Worm (Caenorhabditis elegans): ENCODE measurements around the gene zyg-12.
"Not testable (repeated sequence)": the region's sequence is repeated elsewhere in the genome, so short reads cannot be mapped to it uniquely, and the experiment has no call there.

The zyg-12 gene

ce11 chrII:4949380-4949950 lies at the start of gene zyg-12, which contains the start of gene try-1:
TSS of gene zyg-12 (plus strand) at chrII:4949900.
TSS of gene try-1 (minus strand) at chrII:4949527.
- TF ChIP-seq hmg-4 (GFP tag; optimal IDR thresholded peaks at IDR 0.05), result no peak
- TF ChIP-seq B0310.2 (tag; optimal IDR thresholded peaks at IDR 0.05), result no peak
- no peak for TF ChIP-seq ets-7 (tag; optimal IDR thresholded peaks at IDR 0.05)
- TF ChIP-seq tbx-37 (GFP tag; conservative IDR thresholded peaks at IDR 0.05), result no peak
- TF ChIP-seq tra-4 (tag; optimal IDR thresholded peaks at IDR 0.05), result no peak
- no peak for TF ChIP-seq ceh-13 (GFP tag; optimal IDR thresholded peaks at IDR 0.05)
- no peak for TF ChIP-seq pes-1 (GFP tag; IDR thresholded peaks at IDR 0.05)
- TF ChIP-seq hmbx-1 (tag; optimal IDR thresholded peaks at IDR 0.05), result no peak
- TF ChIP-seq hnd-1 (tag; optimal IDR thresholded peaks at IDR 0.05), result no peak
- TF ChIP-seq flt-1 (GFP tag; IDR thresholded peaks at IDR 0.05), result no peak
- no peak for TF ChIP-seq sea-1 (GFP tag; conservative IDR thresholded peaks at IDR 0.05)

- TF ChIP-seq flt-1 (GFP tag; IDR thresholded peaks at IDR 0.05), result no peak
- no peak for TF ChIP-seq hnd-1 (tag; optimal IDR thresholded peaks at IDR 0.05)
- TF ChIP-seq B0310.2 (tag; optimal IDR thresholded peaks at IDR 0.05), result no peak
- no peak for TF ChIP-seq hmbx-1 (tag; optimal IDR thresholded peaks at IDR 0.05)
Measured at ce11 chrII:4902035-4902434, 47.7 kb upstream of the zyg-12 start, which contains the start of gene R05F9.9. TSS of gene R05F9.9 (minus strand) at chrII:4902100.

ce11 chrII:4903696-4904095 lies 46.0 kb upstream of the zyg-12 start, which contains the start of gene sgt-1:
TSS of gene sgt-1 (minus strand) at chrII:4903796.
- not testable (repeated sequence) for TF ChIP-seq flt-1 (GFP tag; IDR thresholded peaks at IDR 0.05); aly-1 (tag; optimal IDR thresholded peaks at IDR 0.05); tbx-11 (GFP tag; IDR thresholded peaks at IDR 0.05)

- no peak for TF ChIP-seq ama-1 (optimal IDR thresholded peaks at IDR 0.05)
- TF ChIP-seq F13C5.2 (tag; optimal IDR thresholded peaks at IDR 0.05), result peak; percentile 3
- no peak for TF ChIP-seq hnd-1 (tag; optimal IDR thresholded peaks at IDR 0.05)
- TF ChIP-seq ceh-13 (GFP tag; optimal IDR thresholded peaks at IDR 0.05), result no peak
Measured at ce11 chrII:4904277-4904676, 45.4 kb upstream of the zyg-12 start.

ce11 chrII:4904778-4905177 lies 44.9 kb upstream of the zyg-12 start, which contains the start of gene btbd-10:
TSS of gene btbd-10 (plus strand) at chrII:4905008.
- TF ChIP-seq pes-1 (GFP tag; IDR thresholded peaks at IDR 0.05), result no peak
- no peak for TF ChIP-seq B0310.2 (tag; optimal IDR thresholded peaks at IDR 0.05)
- TF ChIP-seq scrt-1 (GFP tag; IDR thresholded peaks at IDR 0.05), result no peak
- TF ChIP-seq sea-1 (GFP tag; conservative IDR thresholded peaks at IDR 0.05), result no peak
- TF ChIP-seq tbx-37 (GFP tag; conservative IDR thresholded peaks at IDR 0.05), result no peak
- no peak for TF ChIP-seq F13C5.2 (tag; optimal IDR thresholded peaks at IDR 0.05)
- TF ChIP-seq aly-1 (tag; optimal IDR thresholded peaks at IDR 0.05), result no peak
- no peak for TF ChIP-seq ets-7 (tag; optimal IDR thresholded peaks at IDR 0.05)
- TF ChIP-seq tra-4 (tag; optimal IDR thresholded peaks at IDR 0.05), result no peak
- no peak for TF ChIP-seq hmbx-1 (tag; optimal IDR thresholded peaks at IDR 0.05)

DNA sequence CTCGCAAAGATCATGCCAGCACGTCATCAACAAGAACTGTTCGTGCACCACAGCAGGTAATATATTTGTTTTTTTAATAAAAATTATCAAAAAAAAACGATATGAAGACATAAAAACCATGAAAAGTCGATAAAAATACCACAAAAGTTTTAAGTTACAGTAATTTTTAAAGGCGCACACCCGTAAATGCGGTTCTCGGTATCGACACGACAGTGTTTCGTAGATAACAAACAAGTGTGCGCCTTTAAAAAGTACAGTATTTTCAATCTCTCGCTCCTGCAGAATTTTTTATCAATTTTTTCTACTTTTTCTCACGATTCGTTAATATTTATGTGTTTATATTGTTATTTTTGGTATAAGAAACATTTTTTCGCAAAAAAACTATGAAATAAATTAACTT lies 44.4 kb upstream of the zyg-12 start:
- TF ChIP-seq B0310.2 (tag; optimal IDR thresholded peaks at IDR 0.05), result no peak
- no peak for TF ChIP-seq ceh-36 (tag; optimal IDR thresholded peaks at IDR 0.05)
- no peak for TF ChIP-seq ceh-13 (GFP tag; optimal IDR thresholded peaks at IDR 0.05)
- TF ChIP-seq aly-1 (tag; optimal IDR thresholded peaks at IDR 0.05), result no peak
- TF ChIP-seq tra-4 (tag; optimal IDR thresholded peaks at IDR 0.05), result no peak
- no peak for TF ChIP-seq scrt-1 (GFP tag; IDR thresholded peaks at IDR 0.05)
- TF ChIP-seq ama-1 (optimal IDR thresholded peaks at IDR 0.05), result no peak
- no peak for TF ChIP-seq hmbx-1 (tag; optimal IDR thresholded peaks at IDR 0.05)
- TF ChIP-seq F13C5.2 (tag; optimal IDR thresholded peaks at IDR 0.05), result no peak
- no peak for TF ChIP-seq hnd-1 (tag; optimal IDR thresholded peaks at IDR 0.05)
- TF ChIP-seq flt-1 (GFP tag; IDR thresholded peaks at IDR 0.05), result no peak
- no peak for TF ChIP-seq sea-1 (GFP tag; conservative IDR thresholded peaks at IDR 0.05)
- no peak for TF ChIP-seq ets-7 (tag; optimal IDR thresholded peaks at IDR 0.05)
- no peak for TF ChIP-seq hmg-4 (GFP tag; optimal IDR thresholded peaks at IDR 0.05)
- no peak for TF ChIP-seq tbx-11 (GFP tag; IDR thresholded peaks at IDR 0.05)
- no peak for TF ChIP-seq pes-1 (GFP tag; IDR thresholded peaks at IDR 0.05)
- no peak for TF ChIP-seq tbx-37 (GFP tag; conservative IDR thresholded peaks at IDR 0.05)

DNA sequence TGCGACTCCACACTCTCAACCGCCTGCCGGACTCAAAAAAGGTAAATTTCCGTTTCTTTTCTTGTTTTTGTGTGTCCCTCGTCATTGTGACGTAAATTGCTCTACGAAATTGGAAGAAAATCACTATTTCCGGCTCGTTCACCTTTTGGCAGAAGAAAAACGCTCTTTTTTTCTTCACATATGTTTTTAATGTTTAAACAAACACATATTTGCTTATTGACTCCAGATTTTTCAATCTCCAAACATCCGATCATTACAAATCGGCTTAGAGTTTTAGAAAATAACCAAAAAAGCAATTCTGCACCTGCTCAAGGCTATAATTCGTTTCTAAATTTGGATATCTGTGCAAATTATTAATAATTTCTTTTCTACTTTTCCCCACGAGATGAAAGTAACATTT lies 43.8 kb upstream of the zyg-12 start:
- TF ChIP-seq F13C5.2 (tag; optimal IDR thresholded peaks at IDR 0.05) (no peak), ceh-13 (GFP tag; optimal IDR thresholded peaks at IDR 0.05) (no peak), hmbx-1 (tag; optimal IDR thresholded peaks at IDR 0.05) (no peak), pes-1 (GFP tag; IDR thresholded peaks at IDR 0.05) (no peak), flt-1 (GFP tag; IDR thresholded peaks at IDR 0.05) (no peak), ama-1 (optimal IDR thresholded peaks at IDR 0.05) (no peak), ets-7 (tag; optimal IDR thresholded peaks at IDR 0.05) (no peak), tbx-37 (GFP tag; conservative IDR thresholded peaks at IDR 0.05) (no peak), tra-4 (tag; optimal IDR thresholded peaks at IDR 0.05) (no peak), aly-1 (tag; optimal IDR thresholded peaks at IDR 0.05) (no peak), ceh-36 (tag; optimal IDR thresholded peaks at IDR 0.05) (no peak), scrt-1 (GFP tag; IDR thresholded peaks at IDR 0.05) (no peak), sea-1 (GFP tag; conservative IDR thresholded peaks at IDR 0.05) (no peak), B0310.2 (tag; optimal IDR thresholded peaks at IDR 0.05) (no peak), hmg-4 (GFP tag; optimal IDR thresholded peaks at IDR 0.05) (no peak), hnd-1 (tag; optimal IDR thresholded peaks at IDR 0.05) (no peak), tbx-11 (GFP tag; IDR thresholded peaks at IDR 0.05) (no peak)

- TF ChIP-seq hmg-4 (GFP tag; optimal IDR thresholded peaks at IDR 0.05) (no peak), pes-1 (GFP tag; IDR thresholded peaks at IDR 0.05) (no peak), ceh-36 (tag; optimal IDR thresholded peaks at IDR 0.05) (no peak), sea-1 (GFP tag; conservative IDR thresholded peaks at IDR 0.05) (no peak), scrt-1 (GFP tag; IDR thresholded peaks at IDR 0.05) (no peak), ceh-13 (GFP tag; optimal IDR thresholded peaks at IDR 0.05) (no peak), B0310.2 (tag; optimal IDR thresholded peaks at IDR 0.05) (no peak), tra-4 (tag; optimal IDR thresholded peaks at IDR 0.05) (no peak), hmbx-1 (tag; optimal IDR thresholded peaks at IDR 0.05) (no peak), hnd-1 (tag; optimal IDR thresholded peaks at IDR 0.05) (no peak), tbx-37 (GFP tag; conservative IDR thresholded peaks at IDR 0.05) (no peak), F13C5.2 (tag; optimal IDR thresholded peaks at IDR 0.05) (no peak), tbx-11 (GFP tag; IDR thresholded peaks at IDR 0.05) (no peak), flt-1 (GFP tag; IDR thresholded peaks at IDR 0.05) (no peak), ets-7 (tag; optimal IDR thresholded peaks at IDR 0.05) (no peak), aly-1 (tag; optimal IDR thresholded peaks at IDR 0.05) (no peak)
Measured at ce11 chrII:4908160-4908559, 41.5 kb upstream of the zyg-12 start.

Data from whole organism, early embryonic.